6 fruit fly cellular contexts compared by ENCODE assay signal in genomic region chr3R:15342926-15343685, dm6.
A peak's percentile ranks its signal among the peaks of the same experiment; 100 is the strongest.
TF ChIP-seq lines count a peak whose summit lies in the region.

Nagk (minus strand) TSS chr3R:15343256.

- no peak for TF ChIP-seq CTCF in whole organism, embryonic (GFP tag; optimal IDR thresholded peaks at IDR 0.05; lab: Kevin White, UChicago)

TF ChIP-seq in whole organism, 6 proteins besides CTCF, POLR2A, EP300 and RAD21:
- TF ChIP-seq Dll (optimal IDR thresholded peaks at IDR 0.05; lab: Kevin White, UChicago), result no peak
- peak; percentile 96 for TF ChIP-seq pan (optimal IDR thresholded peaks at IDR 0.05; lab: Kevin White, UChicago)

TF ChIP-seq in whole organism, adult, 20 proteins besides CTCF, POLR2A, EP300 and RAD21 (continues in another document):
- TF ChIP-seq Clk (GFP tag; optimal IDR thresholded peaks at IDR 0.05; lab: Kevin White, UChicago), result peak; percentile 51
- peak; percentile 68 for TF ChIP-seq pad (GFP tag; optimal IDR thresholded peaks at IDR 0.05; lab: Kevin White, UChicago)
- TF ChIP-seq CG7045 (GFP tag; optimal IDR thresholded peaks at IDR 0.05; lab: Kevin White, UChicago), result peak; percentile 67
- peak; percentile 44 for TF ChIP-seq CG14711 (tag; optimal IDR thresholded peaks at IDR 0.05; lab: Kevin White, UChicago)
- no peak for TF ChIP-seq kay (GFP tag; lab: Kevin White, UChicago; ENCODE audit: borderline replicate concordance)
- TF ChIP-seq tj (GFP tag; optimal IDR thresholded peaks at IDR 0.05; lab: Kevin White, UChicago), result no peak
- peak; percentile 35 for TF ChIP-seq CG12768 (GFP tag; optimal IDR thresholded peaks at IDR 0.05; lab: Kevin White, UChicago)
- TF ChIP-seq cnc (optimal IDR thresholded peaks at IDR 0.05; lab: Kevin White, UChicago), result no peak
- peak; percentile 86 for TF ChIP-seq CG11617 (GFP tag; optimal IDR thresholded peaks at IDR 0.05; lab: Kevin White, UChicago)
- peak; percentile 90 for TF ChIP-seq toe (GFP tag; optimal IDR thresholded peaks at IDR 0.05; lab: Kevin White, UChicago)
- TF ChIP-seq Hr96 (GFP tag; optimal IDR thresholded peaks at IDR 0.05; lab: Kevin White, UChicago), result no peak
- peak; percentile 58 for TF ChIP-seq CG7101 (tag; optimal IDR thresholded peaks at IDR 0.05; lab: Kevin White, UChicago)
- TF ChIP-seq Crg-1 (GFP tag; optimal IDR thresholded peaks at IDR 0.05; lab: Kevin White, UChicago), result peak; percentile 78
- peak; percentile 58 for TF ChIP-seq cic (GFP tag; optimal IDR thresholded peaks at IDR 0.05; lab: Kevin White, UChicago)
- peak; percentile 24 for TF ChIP-seq CG33017 (tag; optimal IDR thresholded peaks at IDR 0.05; lab: Kevin White, UChicago)
- peak; percentile 82 for TF ChIP-seq Mnt (GFP tag; optimal IDR thresholded peaks at IDR 0.05; lab: Kevin White, UChicago)
- TF ChIP-seq CG1620 (GFP tag; optimal IDR thresholded peaks at IDR 0.05; lab: Kevin White, UChicago), result peak; percentile 64
- TF ChIP-seq bab1 (GFP tag; optimal IDR thresholded peaks at IDR 0.05; lab: Kevin White, UChicago), result peak; percentile 1

TF ChIP-seq in whole organism, embryonic, 481 proteins besides CTCF, POLR2A, EP300 and RAD21 (continues in another document):
- peak; percentile 50 for TF ChIP-seq Deaf1 (tag; optimal IDR thresholded peaks at IDR 0.05; lab: Kevin White, UChicago)
- TF ChIP-seq dmrt11E (tag; optimal IDR thresholded peaks at IDR 0.05; lab: Kevin White, UChicago), result peak; percentile 34
- no peak for TF ChIP-seq kni (GFP tag; optimal IDR thresholded peaks at IDR 0.05; lab: Kevin White, UChicago)
- TF ChIP-seq bsh (GFP tag; optimal IDR thresholded peaks at IDR 0.05; lab: Kevin White, UChicago), result peak; percentile 24 to 41
- TF ChIP-seq CG32767 (GFP tag; IDR thresholded peaks at IDR 0.05; lab: Robert Waterston, UW), result peak; percentile 15; the same call in 1 of the 2 replicates
- 0 out of 2 replicates have a peak, but pooled peaks have one; percentile 9 for TF ChIP-seq Ada2b (GFP tag; IDR thresholded peaks at IDR 0.05; lab: Robert Waterston, UW)
- no peak for TF ChIP-seq dan (GFP tag; IDR thresholded peaks at IDR 0.05; lab: Robert Waterston, UW)
- peak; percentile 50 for TF ChIP-seq CG10147 (GFP tag; optimal IDR thresholded peaks at IDR 0.05; lab: Kevin White, UChicago)
- TF ChIP-seq dati (GFP tag; IDR thresholded peaks at IDR 0.05; lab: Robert Waterston, UW), result 0 out of 2 replicates have a peak, but pooled peaks have one; percentile 5
- peak; percentile 4 for TF ChIP-seq slou (GFP tag; optimal IDR thresholded peaks at IDR 0.05; lab: Kevin White, UChicago)
- peak; percentile 68; the same call in 2 of the 3 replicates for TF ChIP-seq CG6791 (GFP tag; IDR thresholded peaks at IDR 0.05; lab: Robert Waterston, UW; ENCODE audit: partially characterized antibody)
- TF ChIP-seq gcm (GFP tag; optimal IDR thresholded peaks at IDR 0.05; lab: Kevin White, UChicago), result peak; percentile 92
- TF ChIP-seq maf-S (GFP tag; optimal IDR thresholded peaks at IDR 0.05; lab: Kevin White, UChicago), result peak; percentile 30
- 0 out of 2 replicates have a peak, but pooled peaks have one; percentile 9 for TF ChIP-seq al (GFP tag; IDR thresholded peaks at IDR 0.05; lab: Robert Waterston, UW)
- TF ChIP-seq dpn (GFP tag; optimal IDR thresholded peaks at IDR 0.05; lab: Kevin White, UChicago), result peak; percentile 46 to 68
- TF ChIP-seq Hsf (GFP tag; optimal IDR thresholded peaks at IDR 0.05; lab: Kevin White, UChicago), result peak; percentile 67

TF ChIP-seq in whole organism, prepupa, 60 proteins besides CTCF, POLR2A, EP300 and RAD21 (continues in another document):
- TF ChIP-seq dac (GFP tag; optimal IDR thresholded peaks at IDR 0.05; lab: Kevin White, UChicago), result peak; percentile 33
- peak; percentile 68 for TF ChIP-seq net (GFP tag; optimal IDR thresholded peaks at IDR 0.05; lab: Kevin White, UChicago)
- no peak; the same call in 1 of the 2 replicates for TF ChIP-seq CG11294 (GFP tag; IDR thresholded peaks at IDR 0.05; lab: Robert Waterston, UW)
- no peak for TF ChIP-seq Hr38 (GFP tag; optimal IDR thresholded peaks at IDR 0.05; lab: Kevin White, UChicago)
- TF ChIP-seq CG31627 (GFP tag; optimal IDR thresholded peaks at IDR 0.05; lab: Kevin White, UChicago), result peak; percentile 67
- peak; percentile 55 for TF ChIP-seq fd59A (GFP tag; optimal IDR thresholded peaks at IDR 0.05; lab: Kevin White, UChicago)
- TF ChIP-seq OdsH (GFP tag; optimal IDR thresholded peaks at IDR 0.05; lab: Kevin White, UChicago), result peak; percentile 69
- peak; percentile 75 for TF ChIP-seq acj6 (GFP tag; optimal IDR thresholded peaks at IDR 0.05; lab: Kevin White, UChicago)
- peak; percentile 22; the same call in 1 of the 3 replicates for TF ChIP-seq CG6163 (GFP tag; IDR thresholded peaks at IDR 0.05; lab: Robert Waterston, UW)
- no peak for TF ChIP-seq CG6276 (GFP tag; optimal IDR thresholded peaks at IDR 0.05; lab: Kevin White, UChicago)
- peak; percentile 34 for TF ChIP-seq CG8319 (GFP tag; optimal IDR thresholded peaks at IDR 0.05; lab: Kevin White, UChicago)
- peak; percentile 39 for TF ChIP-seq CG11902 (GFP tag; optimal IDR thresholded peaks at IDR 0.05; lab: Kevin White, UChicago)
- no peak for TF ChIP-seq CG9139 (GFP tag; optimal IDR thresholded peaks at IDR 0.05; lab: Kevin White, UChicago)
- TF ChIP-seq svp (GFP tag; lab: Kevin White, UChicago), result peak; percentile 92
- TF ChIP-seq CG11762 (GFP tag; optimal IDR thresholded peaks at IDR 0.05; lab: Kevin White, UChicago; ENCODE audit: insufficient read depth), result peak; percentile 46
- TF ChIP-seq Ets96B (tag; optimal IDR thresholded peaks at IDR 0.05; lab: Kevin White, UChicago), result peak; percentile 25
- TF ChIP-seq CG8119 (GFP tag; IDR thresholded peaks at IDR 0.05; lab: Robert Waterston, UW), result no peak
- TF ChIP-seq CG7368 (GFP tag; optimal IDR thresholded peaks at IDR 0.05; lab: Kevin White, UChicago), result peak; percentile 50

TF ChIP-seq in whole organism, pupa, 21 proteins besides CTCF, POLR2A, EP300 and RAD21:
- TF ChIP-seq CG12605 (GFP tag; IDR thresholded peaks at IDR 0.05; lab: Robert Waterston, UW), result 0 out of 2 replicates have a peak, but pooled peaks have one; percentile 6
- TF ChIP-seq CG13204 (GFP tag; optimal IDR thresholded peaks at IDR 0.05; lab: Kevin White, UChicago), result no peak
- peak; percentile 21 for TF ChIP-seq CG17806 (tag; optimal IDR thresholded peaks at IDR 0.05; lab: Kevin White, UChicago)
- TF ChIP-seq rn (GFP tag; IDR thresholded peaks at IDR 0.05; lab: Robert Waterston, UW), result no peak
- TF ChIP-seq CG34367 (tag; optimal IDR thresholded peaks at IDR 0.05; lab: Kevin White, UChicago), result peak; percentile 35
- TF ChIP-seq gl (tag; optimal IDR thresholded peaks at IDR 0.05; lab: Kevin White, UChicago), result no peak
- no peak for TF ChIP-seq D1 (tag; optimal IDR thresholded peaks at IDR 0.05; lab: Kevin White, UChicago)
- TF ChIP-seq CG8159 (tag; optimal IDR thresholded peaks at IDR 0.05; lab: Kevin White, UChicago), result no peak
- peak; percentile 16 for TF ChIP-seq Ets98B (GFP tag; IDR thresholded peaks at IDR 0.05; lab: Robert Waterston, UW)
- peak; percentile 43 for TF ChIP-seq CG8301 (tag; optimal IDR thresholded peaks at IDR 0.05; lab: Kevin White, UChicago)
- peak; percentile 44 for TF ChIP-seq EcR (GFP tag; optimal IDR thresholded peaks at IDR 0.05; lab: Kevin White, UChicago)
- TF ChIP-seq CG15710 (tag; optimal IDR thresholded peaks at IDR 0.05; lab: Kevin White, UChicago), result peak; percentile 15
- no peak for TF ChIP-seq CG32121 (GFP tag; IDR thresholded peaks at IDR 0.05; lab: Robert Waterston, UW)
- no peak for TF ChIP-seq Pif1B (GFP tag; optimal IDR thresholded peaks at IDR 0.05; lab: Kevin White, UChicago)
- peak; percentile 34; the same call in 1 of the 3 replicates for TF ChIP-seq CG4496 (GFP tag; IDR thresholded peaks at IDR 0.05; lab: Robert Waterston, UW)
- no peak for TF ChIP-seq fd96Ca (GFP tag; IDR thresholded peaks at IDR 0.05; lab: Robert Waterston, UW)
- no peak for TF ChIP-seq Pif1A (GFP tag; optimal IDR thresholded peaks at IDR 0.05; lab: Kevin White, UChicago)
- TF ChIP-seq CG10348 (GFP tag; IDR thresholded peaks at IDR 0.05; lab: Robert Waterston, UW), result no peak
- TF ChIP-seq CG9948 (tag; optimal IDR thresholded peaks at IDR 0.05; lab: Kevin White, UChicago), result peak; percentile 17
- no peak for TF ChIP-seq CG14655 (GFP tag; optimal IDR thresholded peaks at IDR 0.05; lab: Kevin White, UChicago)
- peak; percentile 64 for TF ChIP-seq Snoo (tag; optimal IDR thresholded peaks at IDR 0.05; lab: Kevin White, UChicago)

TF ChIP-seq in whole organism, wandering third instar larva, 38 proteins besides CTCF, POLR2A, EP300 and RAD21 (continues in another document):
- TF ChIP-seq CG32264 (GFP tag; optimal IDR thresholded peaks at IDR 0.05; lab: Kevin White, UChicago) (peak; percentile 34), ey (GFP tag; optimal IDR thresholded peaks at IDR 0.05; lab: Kevin White, UChicago) (peak; percentile 71), dmrt93B (GFP tag; optimal IDR thresholded peaks at IDR 0.05; lab: Kevin White, UChicago) (no peak), sage (GFP tag; optimal IDR thresholded peaks at IDR 0.05; lab: Kevin White, UChicago) (no peak), CG9705 (GFP tag; optimal IDR thresholded peaks at IDR 0.05; lab: Kevin White, UChicago) (peak; percentile 34), HLH106 (tag; optimal IDR thresholded peaks at IDR 0.05; lab: Kevin White, UChicago) (peak; percentile 56), sv (GFP tag; optimal IDR thresholded peaks at IDR 0.05; lab: Kevin White, UChicago) (peak; percentile 65), h (GFP tag; optimal IDR thresholded peaks at IDR 0.05; lab: Kevin White, UChicago) (peak; percentile 70), brk (GFP tag; optimal IDR thresholded peaks at IDR 0.05; lab: Kevin White, UChicago) (no peak), psq (GFP tag; optimal IDR thresholded peaks at IDR 0.05; lab: Kevin White, UChicago) (peak; percentile 51), br (GFP tag; optimal IDR thresholded peaks at IDR 0.05; lab: Kevin White, UChicago) (peak; percentile 49), Mio (GFP tag; optimal IDR thresholded peaks at IDR 0.05; lab: Kevin White, UChicago) (no peak), foxo (GFP tag; optimal IDR thresholded peaks at IDR 0.05; lab: Kevin White, UChicago) (peak in 1 of 2 experiments; percentile 76), Sp1 (GFP tag; optimal IDR thresholded peaks at IDR 0.05; lab: Kevin White, UChicago) (peak; percentile 68), jim (GFP tag; optimal IDR thresholded peaks at IDR 0.05; lab: Kevin White, UChicago) (no peak), OdsH (GFP tag; optimal IDR thresholded peaks at IDR 0.05; lab: Kevin White, UChicago) (peak; percentile 68), Hnf4 (GFP tag; optimal IDR thresholded peaks at IDR 0.05; lab: Kevin White, UChicago) (no peak), Dif (GFP tag; optimal IDR thresholded peaks at IDR 0.05; lab: Kevin White, UChicago; ENCODE audit: partially characterized antibody) (peak; percentile 37), Abd-B (GFP tag; optimal IDR thresholded peaks at IDR 0.05; lab: Kevin White, UChicago) (no peak), N (GFP tag; optimal IDR thresholded peaks at IDR 0.05; lab: Kevin White, UChicago) (no peak), GATAd (GFP tag; optimal IDR thresholded peaks at IDR 0.05; lab: Kevin White, UChicago) (no peak), Vsx2 (GFP tag; optimal IDR thresholded peaks at IDR 0.05; lab: Kevin White, UChicago; ENCODE audit: partially characterized antibody) (no peak), tai (GFP tag; optimal IDR thresholded peaks at IDR 0.05; lab: Kevin White, UChicago) (no peak), fru (GFP tag; optimal IDR thresholded peaks at IDR 0.05; lab: Kevin White, UChicago) (peak; percentile 73)
